Worm (Caenorhabditis elegans): ENCODE data around the gene best-9.

- TF ChIP-seq egl-27 (tag; optimal IDR thresholded peaks at IDR 0.05) (no peak), elt-3 (tag; optimal IDR thresholded peaks at IDR 0.05) (no peak), ama-1 (optimal IDR thresholded peaks at IDR 0.05) (no peak), ztf-11 (tag; optimal IDR thresholded peaks at IDR 0.05) (no peak), unc-30 (tag; optimal IDR thresholded peaks at IDR 0.05) (no peak), tbx-2 (tag; optimal IDR thresholded peaks at IDR 0.05) (no peak), zag-1 (tag; optimal IDR thresholded peaks at IDR 0.05) (no peak), nhr-28 (tag; optimal IDR thresholded peaks at IDR 0.05) (no peak), unc-62 (GFP tag; optimal IDR thresholded peaks at IDR 0.05) (no peak), elt-2 (tag; optimal IDR thresholded peaks at IDR 0.05) (no peak), ceh-82 (tag; optimal IDR thresholded peaks at IDR 0.05) (no peak)
Observed at ce11 chrIV:6542962-6543361, 17.6 kb upstream of the best-9 start.

All from whole organism, L1 larva.